Fruit fly (Drosophila melanogaster) whole organism, prepupa: ENCODE results near the gene EloA.

Source experiments
- CG11902 ChIP-seq: fragments of 200-800 bp; sonication (Bioruptor generic); optimal IDR thresholded peaks from 3 replicates; lab custom pipeline; 2016; ENCODE audit warnings: missing biosample characterization, missing genetic modification characterization
- CG1621 ChIP-seq: fragments of 200-800 bp; sonication (Bioruptor generic); optimal IDR thresholded peaks from 3 replicates; lab custom pipeline; 2018; ENCODE audit warnings: missing biosample characterization, mild to moderate bottlenecking, missing genetic modification characterization
- esn ChIP-seq: fragments of 200-800 bp; sonication (Bioruptor generic); optimal IDR thresholded peaks from 2 replicates; lab custom pipeline; 2016; ENCODE audit warnings: missing biosample characterization, mild to moderate bottlenecking, missing genetic modification characterization, moderate library complexity
- spab ChIP-seq: fragments of 200-800 bp; sonication (Bioruptor generic); optimal IDR thresholded peaks from 2 replicates; lab custom pipeline; 2017; ENCODE audit warnings: missing biosample characterization, mild to moderate bottlenecking, missing genetic modification characterization, missing genetic modification reagents
- ss ChIP-seq, 2 experiments: fragments of 200-800 bp; sonication (Bioruptor generic); optimal IDR thresholded peaks; 2 replicates in 1 of 2; 3 replicates in 1 of 2; lab custom pipeline; 2017 to 2018; ENCODE audit warnings: mild to moderate bottlenecking in 2 of 2, missing biosample characterization in 2 of 2, missing genetic modification characterization in 2 of 2, moderate library complexity in 1 of 2

DNA sequence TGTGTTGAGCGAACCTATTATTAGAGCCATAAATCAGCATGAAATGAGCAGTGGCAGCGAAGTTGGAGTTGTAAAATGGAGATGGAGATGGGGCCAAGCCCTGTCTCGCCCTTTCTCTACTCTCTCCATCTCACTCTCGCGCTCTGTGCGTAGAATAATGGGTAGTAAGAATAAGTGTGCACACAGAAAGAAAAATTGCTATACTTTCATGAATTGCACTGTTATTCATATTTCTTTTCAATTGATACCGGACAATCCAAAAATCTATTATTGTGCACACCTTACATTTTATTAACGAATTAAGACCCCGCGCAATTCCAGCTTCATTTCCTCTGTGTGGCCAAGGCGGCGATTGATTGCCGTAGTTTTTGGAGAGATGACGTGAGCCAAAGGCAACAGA lies 28.5 kb downstream of the EloA start:
- no peak for TF ChIP-seq spab (GFP tag; lab: Kevin White, UChicago)
- no peak for TF ChIP-seq CG11902 (GFP tag; lab: Kevin White, UChicago)
- no peak for TF ChIP-seq ss (GFP tag; optimal IDR thresholded peaks at IDR 0.05; lab: Kevin White, UChicago)
- TF ChIP-seq CG1621 (tag; lab: Kevin White, UChicago) = no peak
- TF ChIP-seq esn (GFP tag; lab: Kevin White, UChicago) = no peak
